Fruit fly (Drosophila melanogaster) whole organism, adult: ENCODE measurements around the gene Sfp77F.

Source experiments
- CG11617 ChIP-seq: fragments of 200-800 bp; sonication (Bioruptor generic); optimal IDR thresholded peaks from 2 replicates; lab custom pipeline; 2017; ENCODE audit warnings: mild to moderate bottlenecking, missing biosample characterization, missing genetic modification reagents, missing genetic modification characterization
- CG12768 ChIP-seq: fragments of 200-800 bp; sonication (Bioruptor generic); optimal IDR thresholded peaks from 2 replicates; lab custom pipeline; 2017; ENCODE audit warnings: missing biosample characterization, missing genetic modification characterization, mild to moderate bottlenecking, moderate library complexity, missing genetic modification reagents
- CG14711 ChIP-seq: fragments of 200-800 bp; sonication (Bioruptor generic); optimal IDR thresholded peaks from 2 replicates; lab custom pipeline; 2018; ENCODE audit warnings: missing biosample characterization, mild to moderate bottlenecking, missing genetic modification characterization, moderate library complexity
- CG1620 ChIP-seq: fragments of 200-800 bp; sonication (Bioruptor generic); optimal IDR thresholded peaks from 2 replicates; lab custom pipeline; 2016; ENCODE audit warnings: missing biosample characterization, missing genetic modification characterization
- CG33017 ChIP-seq: fragments of 200-800 bp; sonication (Bioruptor generic); optimal IDR thresholded peaks from 2 replicates; lab custom pipeline; 2018; ENCODE audit warnings: missing biosample characterization, mild to moderate bottlenecking, missing genetic modification characterization, moderate library complexity
- CG5204 ChIP-seq: fragments of 200-800 bp; sonication (Bioruptor generic); optimal IDR thresholded peaks from 2 replicates; lab custom pipeline; 2016; ENCODE audit warnings: missing biosample characterization, missing genetic modification characterization
- CG7101 ChIP-seq: fragments of 200-800 bp; sonication (Bioruptor generic); optimal IDR thresholded peaks from 2 replicates; lab custom pipeline; 2018; ENCODE audit warnings: missing biosample characterization, mild to moderate bottlenecking, missing genetic modification characterization, moderate library complexity
- Clk ChIP-seq: fragments of 200-800 bp; sonication (Bioruptor generic); optimal IDR thresholded peaks from 2 replicates; lab custom pipeline; 2017; ENCODE audit warnings: missing biosample characterization, missing genetic modification characterization
- Hr96 ChIP-seq: fragments of 200-800 bp; sonication (Bioruptor generic); optimal IDR thresholded peaks from 2 replicates; lab custom pipeline; 2016; ENCODE audit warnings: missing biosample characterization, missing genetic modification characterization
- Mnt ChIP-seq: fragments of 200-800 bp; sonication (Bioruptor generic); optimal IDR thresholded peaks from 2 replicates; lab custom pipeline; 2016; ENCODE audit warnings: missing biosample characterization, mild to moderate bottlenecking, missing genetic modification characterization
- cic ChIP-seq: fragments of 200-800 bp; sonication (Bioruptor generic); optimal IDR thresholded peaks from 2 replicates; lab custom pipeline; 2017; ENCODE audit warnings: missing biosample characterization, mild to moderate bottlenecking, missing genetic modification characterization, moderate library complexity
- cnc ChIP-seq, 2 experiments: fragments of >200 bp; optimal IDR thresholded peaks; 2 replicates each; lab custom pipeline; 2017
- ovo ChIP-seq: fragments of 200-800 bp; sonication (Bioruptor generic); optimal IDR thresholded peaks from 2 replicates; lab custom pipeline; 2016; ENCODE audit warnings: missing biosample characterization, missing genetic modification characterization
- pad ChIP-seq: fragments of 200-800 bp; sonication (Bioruptor generic); optimal IDR thresholded peaks from 3 replicates; lab custom pipeline; 2017; ENCODE audit warnings: missing biosample characterization, missing genetic modification characterization, mild to moderate bottlenecking, moderate library complexity, missing genetic modification reagents
- toe ChIP-seq: fragments of 200-800 bp; sonication (Bioruptor generic); optimal IDR thresholded peaks from 2 replicates; lab custom pipeline; 2016; ENCODE audit warnings: missing biosample characterization, missing genetic modification characterization

Sfp77F gene

dm6 chr3L:20857609-20858008, 39.6 kb downstream of the Sfp77F start:
- TF ChIP-seq CG5204 (GFP tag; lab: Kevin White, UChicago) = no peak

dm6 chr3L:20848572-20848971, 48.6 kb downstream of the Sfp77F start:
- TF ChIP-seq Mnt (GFP tag; lab: Kevin White, UChicago) (no peak), CG1620 (no peak), cic (GFP tag; lab: Kevin White, UChicago) (no peak), toe (GFP tag; lab: Kevin White, UChicago) (no peak), Clk (no peak), cnc (optimal IDR thresholded peaks at IDR 0.05; lab: Kevin White, UChicago) (no peak), CG7101 (tag; lab: Kevin White, UChicago) (no peak), CG14711 (tag; lab: Kevin White, UChicago) (no peak), ovo (no peak), CG5204 (GFP tag; lab: Kevin White, UChicago) (no peak), pad (GFP tag; lab: Kevin White, UChicago) (no peak), Hr96 (GFP tag; lab: Kevin White, UChicago) (no peak), CG12768 (GFP tag; lab: Kevin White, UChicago) (no peak), CG11617 (GFP tag; lab: Kevin White, UChicago) (no peak), CG33017 (tag; lab: Kevin White, UChicago) (no peak)
